Fruit fly (Drosophila melanogaster): Measurements from ENCODE around the gene TSG101.

Gene TSG101

DNA sequence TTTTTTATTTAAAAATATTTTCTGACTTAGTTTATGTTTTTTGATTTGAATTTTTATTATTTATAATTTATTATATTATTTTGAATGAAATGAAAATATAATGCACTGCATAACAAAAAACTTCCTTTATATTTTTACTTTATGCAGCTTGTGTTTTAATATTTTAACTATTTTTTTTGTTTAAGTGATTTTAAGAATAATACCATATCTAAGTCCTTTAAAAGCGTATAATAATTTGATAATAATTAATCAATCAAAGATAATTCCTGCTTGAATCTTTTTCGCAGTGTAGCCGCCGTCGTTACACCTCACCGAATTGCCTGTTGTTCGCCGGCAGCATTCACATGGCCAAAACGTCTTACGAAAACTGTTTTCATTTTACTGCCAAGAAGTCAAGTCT, 16.9 kb upstream of the TSG101 start (continued):
- peak; percentile 35 for TF ChIP-seq CG18262 (tag; optimal IDR thresholded peaks at IDR 0.05)
- TF ChIP-seq emc (GFP tag; optimal IDR thresholded peaks at IDR 0.05): no peak
- peak; percentile 8 for TF ChIP-seq CG12659 (GFP tag; optimal IDR thresholded peaks at IDR 0.05)
- no peak for TF ChIP-seq B-H2 (GFP tag; optimal IDR thresholded peaks at IDR 0.05)
- no peak for TF ChIP-seq CG4328 (GFP tag; optimal IDR thresholded peaks at IDR 0.05)
- TF ChIP-seq CG6254 (GFP tag; optimal IDR thresholded peaks at IDR 0.05): no peak
- TF ChIP-seq CG3065 (GFP tag; optimal IDR thresholded peaks at IDR 0.05): no peak
- no peak for TF ChIP-seq CG1792 (GFP tag; optimal IDR thresholded peaks at IDR 0.05)
- TF ChIP-seq jing (GFP tag; optimal IDR thresholded peaks at IDR 0.05): no peak
- peak; percentile 52 for TF ChIP-seq Nf-YC (tag; optimal IDR thresholded peaks at IDR 0.05)
- TF ChIP-seq usp (GFP tag; optimal IDR thresholded peaks at IDR 0.05): no peak
- TF ChIP-seq CHES-1-like (GFP tag; optimal IDR thresholded peaks at IDR 0.05): no peak
- TF ChIP-seq CG12391 (tag; optimal IDR thresholded peaks at IDR 0.05): peak; percentile 40
- no peak for TF ChIP-seq bcd (GFP tag; optimal IDR thresholded peaks at IDR 0.05)
- peak; percentile 56 for TF ChIP-seq grau (tag; optimal IDR thresholded peaks at IDR 0.05)
- peak; percentile 7 for TF ChIP-seq fd96Cb (tag; optimal IDR thresholded peaks at IDR 0.05)
- no peak for TF ChIP-seq vnd (GFP tag; IDR thresholded peaks at IDR 0.05; ENCODE audit: partially characterized antibody)
- peak; percentile 7 for TF ChIP-seq Oli (tag; optimal IDR thresholded peaks at IDR 0.05)
- TF ChIP-seq CG4424 (GFP tag; optimal IDR thresholded peaks at IDR 0.05): peak; percentile 8
- peak in 1 of 3 experiments; percentile 16 for TF ChIP-seq lola (GFP tag; optimal IDR thresholded peaks at IDR 0.05)
- TF ChIP-seq stwl (tag; optimal IDR thresholded peaks at IDR 0.05): no peak
- no peak for TF ChIP-seq ci (GFP tag; IDR thresholded peaks at IDR 0.05)
- TF ChIP-seq CG2678 (tag; optimal IDR thresholded peaks at IDR 0.05): peak; percentile 45
- no peak for TF ChIP-seq chinmo (GFP tag; IDR thresholded peaks at IDR 0.05; ENCODE audit: partially characterized antibody)
- TF ChIP-seq CG15601 (tag; optimal IDR thresholded peaks at IDR 0.05): no peak
- peak; percentile 66 for TF ChIP-seq CoRest (tag; optimal IDR thresholded peaks at IDR 0.05)
- no peak for TF ChIP-seq CG34376 (GFP tag; optimal IDR thresholded peaks at IDR 0.05)
- TF ChIP-seq CG17385 (GFP tag; optimal IDR thresholded peaks at IDR 0.05): peak; percentile 14
- TF ChIP-seq tgo (GFP tag; IDR thresholded peaks at IDR 0.05): no peak; the same call in 2 of the 3 replicates
- TF ChIP-seq maf-S (GFP tag; optimal IDR thresholded peaks at IDR 0.05): no peak
- no peak for TF ChIP-seq Doc3 (GFP tag; IDR thresholded peaks at IDR 0.05; ENCODE audit: partially characterized antibody)
- TF ChIP-seq Ada2b (GFP tag; IDR thresholded peaks at IDR 0.05): peak; percentile 21; the same call in 1 of the 2 replicates
- TF ChIP-seq unc-4 (GFP tag; IDR thresholded peaks at IDR 0.05; ENCODE audit: partially characterized antibody): no peak
- no peak for TF ChIP-seq Mes4 (GFP tag; optimal IDR thresholded peaks at IDR 0.05)
- peak; percentile 17 for TF ChIP-seq CG13296 (GFP tag; optimal IDR thresholded peaks at IDR 0.05)
- TF ChIP-seq tap (tag; optimal IDR thresholded peaks at IDR 0.05): peak; percentile 3
- no peak for TF ChIP-seq Poxn (GFP tag; IDR thresholded peaks at IDR 0.05)
- TF ChIP-seq Ptx1 (GFP tag; IDR thresholded peaks at IDR 0.05): peak; percentile 45
- TF ChIP-seq trh (GFP tag; optimal IDR thresholded peaks at IDR 0.05): no peak
- TF ChIP-seq CG1603 (tag; optimal IDR thresholded peaks at IDR 0.05): no peak
- TF ChIP-seq tx (GFP tag; optimal IDR thresholded peaks at IDR 0.05): no peak
- TF ChIP-seq CG31441 (GFP tag; IDR thresholded peaks at IDR 0.05): peak; percentile 38
- TF ChIP-seq CG11398 (GFP tag; optimal IDR thresholded peaks at IDR 0.05): no peak
- TF ChIP-seq al (GFP tag; IDR thresholded peaks at IDR 0.05): no peak
- TF ChIP-seq sob (GFP tag; IDR thresholded peaks at IDR 0.05): no peak
- TF ChIP-seq CG34224 (GFP tag; IDR thresholded peaks at IDR 0.05; ENCODE audit: partially characterized antibody): no peak
- TF ChIP-seq pho (GFP tag; optimal IDR thresholded peaks at IDR 0.05): no peak
- TF ChIP-seq CG9817 (tag; optimal IDR thresholded peaks at IDR 0.05): no peak
- TF ChIP-seq row (GFP tag; IDR thresholded peaks at IDR 0.05): no peak; the same call in 1 of the 3 replicates
- no peak for TF ChIP-seq Awh (GFP tag; IDR thresholded peaks at IDR 0.05)
- TF ChIP-seq CG8281 (tag; optimal IDR thresholded peaks at IDR 0.05): no peak
